Worm (Caenorhabditis elegans): ENCODE measurements around the gene K02E7.12.

ce11 chrII:1072106-1072505 lies 1.1 kb downstream of the K02E7.12 start, which contains the start of gene K02E7.4:
- TF ChIP-seq mdl-1 (tag; optimal IDR thresholded peaks at IDR 0.05) (no peak), ztf-4 (tag; optimal IDR thresholded peaks at IDR 0.05) (no peak), pha-4 (tag; optimal IDR thresholded peaks at IDR 0.05) (no peak), elt-1 (tag; optimal IDR thresholded peaks at IDR 0.05) (no peak), ceh-28 (tag; optimal IDR thresholded peaks at IDR 0.05) (no peak)
